Worm (Caenorhabditis elegans) whole organism, dauer: ENCODE results near the gene F47B8.1.

Experiments
- unc-62 ChIP-seq: sonication (generic microtip); optimal IDR thresholded peaks from 2 replicates; lab custom pipeline; 2017; ENCODE audit warnings: missing biosample characterization, missing genetic modification reagents, missing genetic modification characterization

The F47B8.1 gene

ce11 chrV:14314236-14314635 is at the start of gene F47B8.1:
Gene F47B8.1, minus strand, starts transcription at chrV:14314336.
- no peak for TF ChIP-seq unc-62 (GFP tag; lab: Kevin White, UChicago)

- TF ChIP-seq unc-62 (GFP tag; lab: Kevin White, UChicago) = no peak
Observed at ce11 chrV:14361973-14362372, 47.8 kb upstream of the F47B8.1 start.

ce11 chrV:14358577-14358976 is 44.4 kb upstream of the F47B8.1 start, which contains the start of gene Y49A3A.4:
Gene Y49A3A.4, minus strand, starts transcription at chrV:14358890.
- TF ChIP-seq unc-62 (GFP tag; lab: Kevin White, UChicago) = no peak

- no peak for TF ChIP-seq unc-62 (GFP tag; lab: Kevin White, UChicago)
Observed at ce11 chrV:14355738-14356368, 41.7 kb upstream of the F47B8.1 start, which contains the start of gene cyn-1. Gene cyn-1, plus strand, starts transcription at chrV:14356076.

- no peak for TF ChIP-seq unc-62 (GFP tag; lab: Kevin White, UChicago)
Observed at ce11 chrV:14354258-14354877, 40.2 kb upstream of the F47B8.1 start, which contains the start of gene Y49A3A.3. Gene Y49A3A.3, plus strand, starts transcription at chrV:14354410.

ce11 chrV:14352032-14352431 is 37.9 kb upstream of the F47B8.1 start:
- TF ChIP-seq unc-62 (GFP tag; lab: Kevin White, UChicago) = no peak

- TF ChIP-seq unc-62 (GFP tag; lab: Kevin White, UChicago) = no peak
Observed at ce11 chrV:14351629-14352028, 37.5 kb upstream of the F47B8.1 start, which contains the start of gene vha-13. Gene vha-13, plus strand, starts transcription at chrV:14351709.

ce11 chrV:14350949-14351348 is 36.8 kb upstream of the F47B8.1 start:
- no peak for TF ChIP-seq unc-62 (GFP tag; lab: Kevin White, UChicago)

ce11 chrV:14350498-14350897 is 36.4 kb upstream of the F47B8.1 start:
- no peak for TF ChIP-seq unc-62 (GFP tag; lab: Kevin White, UChicago)

- no peak for TF ChIP-seq unc-62 (GFP tag; lab: Kevin White, UChicago)
Observed at ce11 chrV:14347234-14347826, 33.2 kb upstream of the F47B8.1 start, which contains the start of gene cept-2. Gene cept-2, plus strand, starts transcription at chrV:14347766.

- TF ChIP-seq unc-62 (GFP tag; lab: Kevin White, UChicago) = no peak
Observed at ce11 chrV:14341672-14342071, 27.5 kb upstream of the F47B8.1 start, which contains the start of gene F47B8.10. Gene F47B8.10, plus strand, starts transcription at chrV:14341972.

ce11 chrV:14336655-14337054 is 22.5 kb upstream of the F47B8.1 start, which contains the start of gene srm-6:
Gene srm-6, plus strand, starts transcription at chrV:14336955.
- no peak for TF ChIP-seq unc-62 (GFP tag; lab: Kevin White, UChicago)

ce11 chrV:14334901-14335300 is 20.8 kb upstream of the F47B8.1 start, which contains the start of gene srm-5:
Gene srm-5, plus strand, starts transcription at chrV:14335201.
- TF ChIP-seq unc-62 (GFP tag; lab: Kevin White, UChicago) = no peak

ce11 chrV:14333116-14333515 is 19.0 kb upstream of the F47B8.1 start, which contains the start of gene srm-4:
Gene srm-4, plus strand, starts transcription at chrV:14333416.
- TF ChIP-seq unc-62 (GFP tag; lab: Kevin White, UChicago) = no peak

ce11 chrV:14331477-14331876 is 17.3 kb upstream of the F47B8.1 start, which contains the start of gene F47B8.8:
Gene F47B8.8, plus strand, starts transcription at chrV:14331733.
- TF ChIP-seq unc-62 (GFP tag; lab: Kevin White, UChicago) = no peak

ce11 chrV:14328806-14329205 is 14.7 kb upstream of the F47B8.1 start, which contains the start of gene pepm-1:
Gene pepm-1, plus strand, starts transcription at chrV:14329106.
- no peak for TF ChIP-seq unc-62 (GFP tag; lab: Kevin White, UChicago)
